Worm (Caenorhabditis elegans): ENCODE results near the gene C56G2.4.

C56G2.4 gene

ce11 chrIII:6382987-6383602, 51.6 kb downstream of the C56G2.4 start, which contains the start of gene let-716:
TSS of gene let-716 (plus strand) at chrIII:6383552.
- TF ChIP-seq lin-11 (tag; optimal IDR thresholded peaks at IDR 0.05) (no peak), nhr-11 (tag; optimal IDR thresholded peaks at IDR 0.05) (no peak), egl-27 (tag; optimal IDR thresholded peaks at IDR 0.05) (no peak), lsy-2 (tag; optimal IDR thresholded peaks at IDR 0.05) (peak; percentile 85 to 97), nhr-12 (tag; optimal IDR thresholded peaks at IDR 0.05) (no peak), nhr-6 (tag; optimal IDR thresholded peaks at IDR 0.05) (no peak), sma-9 (GFP tag; optimal IDR thresholded peaks at IDR 0.05) (no peak), sma-9 (tag; optimal IDR thresholded peaks at IDR 0.05) (no peak), crh-2 (tag; optimal IDR thresholded peaks at IDR 0.05) (peak; percentile 5), nhr-129 (tag; optimal IDR thresholded peaks at IDR 0.05) (no peak), sem-4 (tag; optimal IDR thresholded peaks at IDR 0.05) (no peak), elt-3 (tag; optimal IDR thresholded peaks at IDR 0.05) (no peak), nhr-21 (tag; optimal IDR thresholded peaks at IDR 0.05) (peak; percentile 21), nhr-10 (tag; optimal IDR thresholded peaks at IDR 0.05) (no peak), ztf-4 (tag; optimal IDR thresholded peaks at IDR 0.05) (no peak), ZK546.5 (tag; optimal IDR thresholded peaks at IDR 0.05) (no peak), fos-1 (tag; optimal IDR thresholded peaks at IDR 0.05) (peak; percentile 6), mdl-1 (tag; optimal IDR thresholded peaks at IDR 0.05) (no peak), mbf-1 (tag; optimal IDR thresholded peaks at IDR 0.05) (no peak), unc-39 (tag; optimal IDR thresholded peaks at IDR 0.05) (no peak), dmd-4 (tag; optimal IDR thresholded peaks at IDR 0.05) (no peak), ceh-16 (tag; optimal IDR thresholded peaks at IDR 0.05) (no peak), peb-1 (tag; optimal IDR thresholded peaks at IDR 0.05) (no peak), gmeb-1 (tag; optimal IDR thresholded peaks at IDR 0.05) (no peak), ztf-11 (tag; optimal IDR thresholded peaks at IDR 0.05) (no peak), nhr-23 (tag; optimal IDR thresholded peaks at IDR 0.05) (no peak), ama-1 (optimal IDR thresholded peaks at IDR 0.05) (no peak), elt-1 (tag; optimal IDR thresholded peaks at IDR 0.05) (no peak), R02D3.7 (tag; optimal IDR thresholded peaks at IDR 0.05) (no peak), unc-62 (GFP tag; optimal IDR thresholded peaks at IDR 0.05) (no peak), nhr-25 (tag; optimal IDR thresholded peaks at IDR 0.05) (no peak), unc-55 (GFP tag; optimal IDR thresholded peaks at IDR 0.05) (peak; percentile 51)

Data from whole organism, L2 larva.